Fruit fly (Drosophila melanogaster): ENCODE measurements around the gene AANATL3.

dm6 chr2L:20075234-20075803 is 49.7 kb upstream of the AANATL3 start, which contains the start of the genes pr and neb:
- no peak for TF ChIP-seq psq (optimal IDR thresholded peaks at IDR 0.05)
- no peak for TF ChIP-seq Sin3A (optimal IDR thresholded peaks at IDR 0.05)
- TF ChIP-seq ttk (optimal IDR thresholded peaks at IDR 0.05) = no peak
- TF ChIP-seq Myc (optimal IDR thresholded peaks at IDR 0.05) = no peak

Measured in Kc167 (cell line).